Fruit fly (Drosophila melanogaster): Measurements from ENCODE around the gene Ip259.

Gene Ip259

DNA sequence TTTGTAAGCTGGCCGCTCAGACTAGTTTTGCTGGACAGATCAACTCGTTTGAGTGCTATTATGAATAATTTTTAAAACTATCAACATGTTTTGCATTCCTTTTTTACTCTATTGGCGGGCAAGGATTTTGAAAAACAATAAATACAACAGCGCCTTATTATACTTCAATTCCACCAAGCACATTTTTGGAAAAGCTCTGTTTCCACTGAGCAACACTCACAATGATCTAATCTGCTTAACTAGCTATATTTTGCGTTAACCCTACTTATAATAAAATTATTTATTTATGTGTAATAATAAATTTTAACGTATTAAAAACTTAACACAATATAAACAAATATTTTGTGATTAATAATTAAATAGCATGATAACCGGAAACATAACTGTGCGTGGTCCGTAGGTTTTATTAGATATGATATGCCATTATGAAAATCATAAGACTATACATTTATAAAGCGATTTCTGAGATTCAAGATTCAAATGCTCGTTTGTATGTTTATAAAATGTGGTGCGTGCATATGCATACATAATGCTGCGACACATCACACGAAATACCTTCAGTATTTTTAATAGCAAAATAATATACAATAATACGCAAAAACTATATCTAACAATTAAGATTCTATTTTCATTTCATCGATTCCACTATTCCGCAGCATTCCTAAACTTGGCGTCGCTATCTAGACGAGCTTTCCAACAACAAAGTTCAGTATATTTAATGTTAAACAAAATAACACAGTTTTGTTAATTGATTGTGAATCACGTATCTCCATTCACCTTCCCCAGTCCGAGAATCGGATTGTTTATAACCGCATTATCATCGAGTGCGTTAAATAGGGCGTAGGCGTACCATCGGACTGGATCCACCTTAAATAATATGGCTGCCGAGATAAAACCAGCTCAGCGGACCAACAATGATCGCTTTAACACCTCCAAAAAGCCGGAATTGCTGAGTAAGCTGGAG lies 14.8 kb downstream of the Ip259 start, which contains the start of the genes pie and Wdfy2 (continued):
- TF ChIP-seq Sry-β (GFP tag; optimal IDR thresholded peaks at IDR 0.05) (peak; percentile 36), ftz-f1 (GFP tag; optimal IDR thresholded peaks at IDR 0.05) (no peak), pho (GFP tag; optimal IDR thresholded peaks at IDR 0.05) (no peak), CG3065 (GFP tag; optimal IDR thresholded peaks at IDR 0.05) (no peak), CG10267 (tag; optimal IDR thresholded peaks at IDR 0.05) (no peak), zen (tag; optimal IDR thresholded peaks at IDR 0.05) (peak; percentile 15), CG2712 (tag; optimal IDR thresholded peaks at IDR 0.05) (peak; percentile 21), CG15269 (tag; optimal IDR thresholded peaks at IDR 0.05) (no peak), phol (tag; optimal IDR thresholded peaks at IDR 0.05) (peak; percentile 39), slbo (GFP tag; IDR thresholded peaks at IDR 0.05) (0 out of 2 replicates have a peak, but pooled peaks have one; percentile 22), CG4424 (GFP tag; optimal IDR thresholded peaks at IDR 0.05) (no peak), Abd-B (GFP tag; optimal IDR thresholded peaks at IDR 0.05) (peak; percentile 50), CG16815 (GFP tag; optimal IDR thresholded peaks at IDR 0.05) (no peak), Fer3 (tag; optimal IDR thresholded peaks at IDR 0.05) (no peak), pzg (GFP tag; optimal IDR thresholded peaks at IDR 0.05) (peak; percentile 35), Hr78 (GFP tag; optimal IDR thresholded peaks at IDR 0.05) (no peak), MESR4 (GFP tag; optimal IDR thresholded peaks at IDR 0.05) (peak; percentile 67), Dp (GFP tag; optimal IDR thresholded peaks at IDR 0.05) (peak; percentile 73), trem (tag; optimal IDR thresholded peaks at IDR 0.05) (peak; percentile 4), Rfx (GFP tag; IDR thresholded peaks at IDR 0.05) (0 out of 2 replicates have a peak, but pooled peaks have one; percentile 13), lola (GFP tag; optimal IDR thresholded peaks at IDR 0.05) (peak in 2 of 3 experiments; percentile 14 to 94), CG3407 (GFP tag; optimal IDR thresholded peaks at IDR 0.05) (no peak), CG30020 (tag; optimal IDR thresholded peaks at IDR 0.05) (peak; percentile 97), vvl (GFP tag; IDR thresholded peaks at IDR 0.05) (peak; percentile 12; the same call in 1 of the 2 replicates), disco-r (GFP tag; optimal IDR thresholded peaks at IDR 0.05) (no peak), tin (GFP tag; optimal IDR thresholded peaks at IDR 0.05) (no peak), CG18262 (tag; optimal IDR thresholded peaks at IDR 0.05) (peak; percentile 31), CG18599 (GFP tag; optimal IDR thresholded peaks at IDR 0.05) (no peak), Six4 (GFP tag; optimal IDR thresholded peaks at IDR 0.05) (no peak), row (GFP tag; IDR thresholded peaks at IDR 0.05) (peak; percentile 77), Med (GFP tag) (peak; percentile 65), CG7928 (GFP tag; optimal IDR thresholded peaks at IDR 0.05) (no peak), CG2116 (GFP tag; optimal IDR thresholded peaks at IDR 0.05) (peak; percentile 77), Sin3A (optimal IDR thresholded peaks at IDR 0.05) (no peak), E2f2 (GFP tag; IDR thresholded peaks at IDR 0.05) (peak; percentile 79), odd (GFP tag; optimal IDR thresholded peaks at IDR 0.05) (no peak), nmo (GFP tag; optimal IDR thresholded peaks at IDR 0.05) (peak; percentile 29), CG14710 (tag; optimal IDR thresholded peaks at IDR 0.05) (peak; percentile 39), CG7357 (GFP tag; IDR thresholded peaks at IDR 0.05) (peak; percentile 97), CG9797 (GFP tag; optimal IDR thresholded peaks at IDR 0.05) (no peak), CG8924 (tag; optimal IDR thresholded peaks at IDR 0.05) (peak; percentile 10), CG10979 (tag; optimal IDR thresholded peaks at IDR 0.05) (no peak), nerfin-1 (tag; optimal IDR thresholded peaks at IDR 0.05) (peak; percentile 2), YL-1 (GFP tag; optimal IDR thresholded peaks at IDR 0.05) (peak; percentile 19), Opbp (GFP tag; IDR thresholded peaks at IDR 0.05; ENCODE audit: partially characterized antibody) (no peak), gfzf (GFP tag; optimal IDR thresholded peaks at IDR 0.05) (peak; percentile 26), CG11723 (GFP tag; optimal IDR thresholded peaks at IDR 0.05) (peak; percentile 74)
